Fruit fly (Drosophila melanogaster) whole organism, embryonic: Measurements from ENCODE around the gene TFAM.

Experiments used
- Ada2b ChIP-seq: fragments of 200-800 bp; sonication (Bioruptor generic); IDR thresholded peaks from 2 replicates; pipeline ENCODE4 v1.3.6; 2022; ENCODE audit warnings: missing biosample characterization, missing genetic modification characterization
- Atf6 ChIP-seq: fragments of 200-800 bp; sonication (Bioruptor generic); IDR thresholded peaks from 2 replicates; pipeline ENCODE4 v1.3.6; 2022; ENCODE audit warnings: missing biosample characterization, missing genetic modification characterization
- Bteb2 ChIP-seq: fragments of 200-800 bp; sonication (Bioruptor generic); optimal IDR thresholded peaks from 2 replicates; lab custom pipeline; 2016; ENCODE audit warnings: missing biosample characterization, missing genetic modification characterization
- CG10147 ChIP-seq: fragments of 200-800 bp; sonication (Bioruptor generic); optimal IDR thresholded peaks from 2 replicates; lab custom pipeline; 2019; ENCODE audit warnings: missing biosample characterization, mild to moderate bottlenecking, missing genetic modification characterization, moderate library complexity
- CG10321 ChIP-seq: fragments of 200-800 bp; sonication (Bioruptor generic); IDR thresholded peaks from 2 replicates; pipeline ENCODE4 v1.3.6; 2022; ENCODE audit warnings: missing biosample characterization, missing genetic modification characterization
- CG11504 ChIP-seq: fragments of 200-800 bp; sonication (Bioruptor generic); optimal IDR thresholded peaks from 3 replicates; lab custom pipeline; 2019; ENCODE audit warnings: missing biosample characterization, mild to moderate bottlenecking, missing genetic modification characterization, moderate library complexity
- CG12104 ChIP-seq: fragments of 200-800 bp; sonication (Bioruptor generic); optimal IDR thresholded peaks from 3 replicates; lab custom pipeline; 2016; ENCODE audit warnings: missing biosample characterization, missing genetic modification characterization
- CG12659 ChIP-seq: fragments of 200-800 bp; sonication (Bioruptor generic); optimal IDR thresholded peaks from 3 replicates; lab custom pipeline; 2017; ENCODE audit warnings: mild to moderate bottlenecking, missing biosample characterization, missing genetic modification reagents, missing genetic modification characterization
- CG13287 ChIP-seq: fragments of 200-800 bp; sonication (Bioruptor generic); IDR thresholded peaks from 2 replicates; pipeline ENCODE4 v1.3.6; 2022; ENCODE audit warnings: missing biosample characterization, missing genetic modification characterization; ENCODE audit not compliant: partially characterized antibody
- CG13894 ChIP-seq: fragments of 200-800 bp; sonication (Bioruptor generic); optimal IDR thresholded peaks from 3 replicates; lab custom pipeline; 2018; ENCODE audit warnings: missing biosample characterization, mild to moderate bottlenecking, missing genetic modification characterization, moderate library complexity
- CG15601 ChIP-seq: fragments of 200-800 bp; sonication (Bioruptor generic); optimal IDR thresholded peaks from 3 replicates; lab custom pipeline; 2019; ENCODE audit warnings: missing biosample characterization, mild to moderate bottlenecking, missing genetic modification characterization, moderate library complexity
- CG1647 ChIP-seq: fragments of 200-800 bp; sonication (Bioruptor generic); optimal IDR thresholded peaks from 3 replicates; lab custom pipeline; 2016; ENCODE audit warnings: missing biosample characterization, missing genetic modification characterization
- CG16815 ChIP-seq: fragments of 200-800 bp; sonication (Bioruptor generic); optimal IDR thresholded peaks from 3 replicates; lab custom pipeline; 2017; ENCODE audit warnings: missing biosample characterization, mild to moderate bottlenecking, missing genetic modification characterization
- CG17328 ChIP-seq: fragments of 200-800 bp; sonication (Bioruptor generic); IDR thresholded peaks from 2 replicates; pipeline ENCODE4 v1.3.6; 2022; ENCODE audit warnings: missing biosample characterization, missing genetic modification characterization
- CG17829 ChIP-seq: fragments of 200-800 bp; optimal IDR thresholded peaks from 2 replicates; lab custom pipeline; 2019; ENCODE audit warnings: missing biosample characterization, mild to moderate bottlenecking, missing genetic modification characterization, moderate library complexity
- CG17912 ChIP-seq: fragments of 200-800 bp; sonication (Bioruptor generic); optimal IDR thresholded peaks from 2 replicates; lab custom pipeline; 2018; ENCODE audit warnings: missing biosample characterization, mild to moderate bottlenecking, missing genetic modification characterization
- CG1832 ChIP-seq: fragments of 200-800 bp; sonication (Bioruptor generic); optimal IDR thresholded peaks from 2 replicates; lab custom pipeline; 2017; ENCODE audit warnings: missing biosample characterization, mild to moderate bottlenecking, missing genetic modification characterization, inconsistent platforms
- CG2678 ChIP-seq: fragments of 200-800 bp; sonication (Bioruptor generic); optimal IDR thresholded peaks from 3 replicates; lab custom pipeline; 2019; ENCODE audit warnings: missing biosample characterization, mild to moderate bottlenecking, missing genetic modification characterization, moderate library complexity
- CG2875 ChIP-seq: fragments of 200-800 bp; sonication (Bioruptor generic); optimal IDR thresholded peaks from 2 replicates; lab custom pipeline; 2017; ENCODE audit warnings: missing biosample characterization, mild to moderate bottlenecking, missing genetic modification characterization, missing genetic modification reagents
- CG3065 ChIP-seq: fragments of 200-800 bp; sonication (Bioruptor generic); optimal IDR thresholded peaks from 2 replicates; lab custom pipeline; 2016; ENCODE audit warnings: missing biosample characterization, missing genetic modification characterization
- CG31365 ChIP-seq: fragments of 200-800 bp; sonication (Bioruptor generic); optimal IDR thresholded peaks from 2 replicates; lab custom pipeline; 2018; ENCODE audit warnings: missing biosample characterization, mild to moderate bottlenecking, missing genetic modification characterization
- CG33213 ChIP-seq: fragments of 200-800 bp; sonication (Bioruptor generic); optimal IDR thresholded peaks from 3 replicates; lab custom pipeline; 2016; ENCODE audit warnings: missing biosample characterization, missing genetic modification characterization
- CG34422 ChIP-seq: fragments of 200-800 bp; sonication (Bioruptor generic); IDR thresholded peaks from 3 replicates; pipeline ENCODE4 v1.3.6; 2022; ENCODE audit warnings: missing biosample characterization, missing genetic modification characterization
- CG3838 ChIP-seq: fragments of 200-800 bp; sonication (Bioruptor generic); optimal IDR thresholded peaks from 3 replicates; lab custom pipeline; 2016; ENCODE audit warnings: missing biosample characterization, missing genetic modification characterization
- CG4282 ChIP-seq: fragments of 200-800 bp; sonication (Bioruptor generic); optimal IDR thresholded peaks from 2 replicates; lab custom pipeline; 2016; ENCODE audit warnings: missing biosample characterization, missing genetic modification characterization
- CG4360 ChIP-seq: fragments of 200-800 bp; sonication (Bioruptor generic); IDR thresholded peaks from 2 replicates; pipeline ENCODE4 v1.3.6; 2022; ENCODE audit warnings: missing biosample characterization, missing genetic modification characterization
- CG8359 ChIP-seq: fragments of 200-800 bp; sonication (Bioruptor generic); optimal IDR thresholded peaks from 2 replicates; lab custom pipeline; 2017; ENCODE audit warnings: missing biosample characterization, mild to moderate bottlenecking, missing genetic modification characterization, borderline replicate concordance
- D19A ChIP-seq: fragments of 200-800 bp; optimal IDR thresholded peaks from 3 replicates; lab custom pipeline; 2019; ENCODE audit warnings: missing biosample characterization, mild to moderate bottlenecking, missing genetic modification characterization, moderate library complexity
- Dfd ChIP-seq, 2 experiments: fragments of >200 bp; optimal IDR thresholded peaks; 2 replicates each; lab custom pipeline; 2017; ENCODE audit warnings: missing biosample characterization in 2 of 2, missing genetic modification characterization in 2 of 2
- E2f2 ChIP-seq: fragments of 200-800 bp; sonication (Bioruptor generic); IDR thresholded peaks from 2 replicates; pipeline ENCODE4 v1.3.6; 2022; ENCODE audit warnings: missing biosample characterization, missing genetic modification characterization
- Lhr ChIP-seq: fragments of 200-800 bp; sonication (Bioruptor generic); optimal IDR thresholded peaks from 3 replicates; lab custom pipeline; 2017; ENCODE audit warnings: mild to moderate bottlenecking, missing biosample characterization, missing genetic modification reagents, missing genetic modification characterization
- Lim3 ChIP-seq: fragments of 200-800 bp; sonication (Bioruptor generic); IDR thresholded peaks from 2 replicates; pipeline ENCODE4 v1.3.6; 2022; ENCODE audit warnings: missing biosample characterization, missing genetic modification characterization
- Med ChIP-seq: fragments of 200-800 bp; sonication (Bioruptor generic); peaks from one replicate; lab custom pipeline; 2016; ENCODE audit warnings: missing biosample characterization, missing genetic modification characterization, mild to moderate bottlenecking, inconsistent platforms, moderate library complexity
- Nf-YC ChIP-seq: fragments of 200-800 bp; optimal IDR thresholded peaks from 3 replicates; lab custom pipeline; 2019; ENCODE audit warnings: missing biosample characterization, mild to moderate bottlenecking, missing genetic modification characterization, moderate library complexity
- Oaz ChIP-seq: fragments of 200-800 bp; sonication (Bioruptor generic); IDR thresholded peaks from 2 replicates; pipeline ENCODE4 v1.3.6; 2022; ENCODE audit warnings: missing biosample characterization, missing genetic modification characterization
- ase ChIP-seq: fragments of 200-800 bp; sonication (Bioruptor generic); IDR thresholded peaks from 3 replicates; pipeline ENCODE4 v1.3.6; 2022; ENCODE audit warnings: missing biosample characterization, missing genetic modification characterization
- en ChIP-seq: fragments of 200-800 bp; sonication (Bioruptor generic); optimal IDR thresholded peaks from 2 replicates; lab custom pipeline; 2016; ENCODE audit warnings: missing biosample characterization, missing genetic modification characterization
- fd64A ChIP-seq: fragments of 200-800 bp; sonication (Bioruptor generic); optimal IDR thresholded peaks from 3 replicates; lab custom pipeline; 2018; ENCODE audit warnings: missing biosample characterization, mild to moderate bottlenecking, missing genetic modification characterization
- grau ChIP-seq: fragments of 200-800 bp; optimal IDR thresholded peaks from 3 replicates; lab custom pipeline; 2019; ENCODE audit warnings: missing biosample characterization, mild to moderate bottlenecking, missing genetic modification characterization, moderate library complexity
- grn ChIP-seq: fragments of 200-800 bp; sonication (Bioruptor generic); optimal IDR thresholded peaks from 3 replicates; lab custom pipeline; 2017; ENCODE audit warnings: missing biosample characterization, missing genetic modification characterization
- ham ChIP-seq: fragments of 200-800 bp; sonication (Bioruptor generic); IDR thresholded peaks from 2 replicates; pipeline ENCODE4 v1.3.6; 2022; ENCODE audit warnings: missing biosample characterization, missing genetic modification characterization
- hbn ChIP-seq: fragments of 200-800 bp; sonication (Bioruptor generic); IDR thresholded peaks from 2 replicates; pipeline ENCODE4 v1.3.6; 2022; ENCODE audit warnings: missing biosample characterization, missing genetic modification characterization; ENCODE audit not compliant: partially characterized antibody
- kah ChIP-seq: fragments of 200-800 bp; sonication (Bioruptor generic); optimal IDR thresholded peaks from 2 replicates; lab custom pipeline; 2018; ENCODE audit warnings: missing biosample characterization, mild to moderate bottlenecking, missing genetic modification characterization
- lov ChIP-seq, 2 experiments: fragments of 200-800 bp in 1 of 2; fragments of >200 bp in 1 of 2; sonication (Bioruptor generic) in 1 of 2; IDR thresholded peaks in 1 of 2; optimal IDR thresholded peaks in 1 of 2; 2 replicates in 1 of 2; 3 replicates in 1 of 2; pipeline versions ENCODE4 v1.3.6 to Lab custom; 2017 to 2022; ENCODE audit warnings: missing biosample characterization in 1 of 2, missing genetic modification characterization in 1 of 2
- luna ChIP-seq: fragments of 200-800 bp; sonication (Bioruptor generic); optimal IDR thresholded peaks from 2 replicates; lab custom pipeline; 2016; ENCODE audit warnings: missing biosample characterization, missing genetic modification characterization
- nom ChIP-seq: fragments of 200-800 bp; sonication (Bioruptor generic); optimal IDR thresholded peaks from 2 replicates; lab custom pipeline; 2017; ENCODE audit warnings: missing biosample characterization, missing genetic modification characterization, mild to moderate bottlenecking, moderate library complexity, missing genetic modification reagents
- odd ChIP-seq: fragments of 200-800 bp; sonication (Bioruptor generic); optimal IDR thresholded peaks from 2 replicates; lab custom pipeline; 2017; ENCODE audit warnings: missing biosample characterization, mild to moderate bottlenecking, missing genetic modification characterization
- sens-2 ChIP-seq: fragments of 200-800 bp; sonication (Bioruptor generic); IDR thresholded peaks from 2 replicates; pipeline ENCODE4 v1.3.6; 2022; ENCODE audit warnings: missing biosample characterization, missing genetic modification characterization
- slbo ChIP-seq: fragments of 200-800 bp; sonication (Bioruptor generic); IDR thresholded peaks from 2 replicates; pipeline ENCODE4 v1.3.6; 2022; ENCODE audit warnings: missing biosample characterization, missing genetic modification characterization
- ssp ChIP-seq: fragments of 200-800 bp; sonication (Bioruptor generic); IDR thresholded peaks from 2 replicates; pipeline ENCODE4 v1.3.6; 2022; ENCODE audit warnings: missing biosample characterization, missing genetic modification characterization
- tna ChIP-seq: fragments of 200-800 bp; sonication (Bioruptor generic); IDR thresholded peaks from 2 replicates; pipeline ENCODE4 v1.3.6; 2022; ENCODE audit warnings: missing biosample characterization, missing genetic modification characterization; ENCODE audit not compliant: partially characterized antibody

TFAM gene

dm6 chr3R:20555023-20555422 lies 21.8 kb downstream of the TFAM start (continued):
- TF ChIP-seq nom (GFP tag; lab: Kevin White, UChicago) (no peak), CG2875 (GFP tag; lab: Kevin White, UChicago) (no peak), fd64A (GFP tag; lab: Kevin White, UChicago) (no peak), D19A (tag; lab: Kevin White, UChicago) (peak; percentile 69), Lim3 (no peak), Nf-YC (peak; percentile 49), CG3065 (GFP tag; lab: Kevin White, UChicago) (no peak), CG1832 (no peak), ham (no peak), lov (optimal IDR thresholded peaks at IDR 0.05; lab: Kevin White, UChicago) (no peak), lov (GFP tag; IDR thresholded peaks at IDR 0.05; lab: Robert Waterston, UW) (no peak), CG8359 (no peak), CG10321 (GFP tag; lab: Robert Waterston, UW) (no peak), Dfd (GFP tag; optimal IDR thresholded peaks at IDR 0.05; lab: Kevin White, UChicago) (no peak), CG13287 (GFP tag; lab: Robert Waterston, UW) (no peak), CG12104 (GFP tag; lab: Kevin White, UChicago) (no peak), ssp (GFP tag; lab: Robert Waterston, UW) (peak; percentile 40; the same call in 1 of the 2 replicates), CG4360 (no peak), ase (GFP tag; lab: Robert Waterston, UW) (0 out of 3 replicates have a peak, but pooled peaks have one; percentile 33), CG15601 (tag; lab: Kevin White, UChicago) (no peak), slbo (no peak), odd (no peak), CG11504 (peak; percentile 83), CG17912 (GFP tag; lab: Kevin White, UChicago) (no peak), E2f2 (no peak), hbn (no peak), CG33213 (GFP tag; lab: Kevin White, UChicago) (no peak), Bteb2 (no peak), Lhr (GFP tag; lab: Kevin White, UChicago) (no peak), CG2678 (peak; percentile 87), CG34422 (GFP tag; lab: Robert Waterston, UW) (0 out of 3 replicates have a peak, but pooled peaks have one; percentile 56), Oaz (GFP tag; lab: Robert Waterston, UW) (no peak), Atf6 (GFP tag; lab: Robert Waterston, UW) (peak; percentile 78), CG31365 (tag; lab: Kevin White, UChicago) (peak; percentile 40), grau (peak; percentile 36), grn (GFP tag; lab: Kevin White, UChicago) (peak; percentile 41), en (GFP tag; lab: Kevin White, UChicago) (no peak), Ada2b (GFP tag; lab: Robert Waterston, UW) (peak; percentile 72), Med (GFP tag; lab: Kevin White, UChicago) (peak; percentile 89), luna (no peak), CG17328 (GFP tag; lab: Robert Waterston, UW) (no peak), CG10147 (GFP tag; lab: Kevin White, UChicago) (no peak), tna (GFP tag; lab: Robert Waterston, UW) (no peak), sens-2 (GFP tag; lab: Robert Waterston, UW) (peak; percentile 7; the same call in 1 of the 2 replicates), CG4282 (no peak), CG12659 (GFP tag; lab: Kevin White, UChicago) (peak; percentile 6), CG1647 (GFP tag; lab: Kevin White, UChicago) (peak; percentile 30), CG17829 (peak; percentile 62), CG16815 (GFP tag; lab: Kevin White, UChicago) (no peak), CG3838 (GFP tag; lab: Kevin White, UChicago) (no peak), CG13894 (tag; lab: Kevin White, UChicago) (peak; percentile 67), kah (GFP tag; lab: Kevin White, UChicago) (peak; percentile 9)
